Worm (Caenorhabditis elegans) whole organism, early embryonic: ENCODE results near the gene C05E4.15.

ENCODE experiments used
- B0310.2 ChIP-seq: sonication (generic microtip); optimal IDR thresholded peaks from 2 replicates; lab custom pipeline; 2016; ENCODE audit warnings: mild to moderate bottlenecking, missing genetic modification characterization, missing compliant biosample characterization
- F13C5.2 ChIP-seq: sonication (generic microtip); optimal IDR thresholded peaks from 2 replicates; lab custom pipeline; 2017; ENCODE audit warnings: mild to moderate bottlenecking, missing genetic modification characterization, inconsistent platforms, missing compliant biosample characterization
- aly-1 ChIP-seq: sonication (generic microtip); optimal IDR thresholded peaks from 2 replicates; lab custom pipeline; 2016; ENCODE audit warnings: missing genetic modification characterization, missing compliant biosample characterization
- ama-1 ChIP-seq: fragments of 150-350 bp; optimal IDR thresholded peaks from 2 replicates; lab custom pipeline; 2014
- ceh-13 ChIP-seq: fragments of 200-800 bp; sonication (Bioruptor generic); optimal IDR thresholded peaks from 2 replicates; lab custom pipeline; 2018; ENCODE audit warnings: mild to moderate bottlenecking, missing genetic modification characterization, missing compliant biosample characterization
- flt-1 ChIP-seq: fragments of 200-800 bp; sonication (Bioruptor generic); IDR thresholded peaks from 2 replicates; pipeline ENCODE4 v1.3.6; 2022; ENCODE audit warnings: missing genetic modification characterization, missing compliant biosample characterization
- scrt-1 ChIP-seq: fragments of 200-800 bp; sonication (Bioruptor generic); IDR thresholded peaks from 2 replicates; pipeline ENCODE4 v1.3.6; 2022; ENCODE audit warnings: missing genetic modification characterization, missing compliant biosample characterization
- sea-1 ChIP-seq: fragments of 200-800 bp; sonication (Bioruptor generic); conservative IDR thresholded peaks from 2 replicates; pipeline ENCODE4 v1.3.6; 2022; ENCODE audit warnings: missing genetic modification characterization, missing compliant biosample characterization
- tbx-11 ChIP-seq: fragments of 200-800 bp; sonication (Bioruptor generic); IDR thresholded peaks from 2 replicates; pipeline ENCODE4 v1.3.6; 2022; ENCODE audit warnings: missing genetic modification characterization, missing compliant biosample characterization
- tbx-37 ChIP-seq: fragments of 200-800 bp; sonication (Bioruptor generic); conservative IDR thresholded peaks from 2 replicates; pipeline ENCODE4 v1.3.6; 2022; ENCODE audit warnings: missing genetic modification reagents, missing genetic modification characterization, missing compliant biosample characterization
- tra-4 ChIP-seq: sonication (generic microtip); optimal IDR thresholded peaks from 2 replicates; lab custom pipeline; 2017; ENCODE audit warnings: missing genetic modification characterization, missing compliant biosample characterization

ce11 chrV:797241-797640 lies 36.1 kb upstream of the C05E4.15 start:
- TF ChIP-seq aly-1 (tag; lab: Kevin White, UChicago) (no peak), tbx-11 (GFP tag; lab: Robert Waterston, UW) (no peak), tbx-37 (no peak), ama-1 (lab: Kevin White, UChicago) (no peak), ceh-13 (no peak), B0310.2 (tag; lab: Kevin White, UChicago) (no peak), F13C5.2 (tag; lab: Kevin White, UChicago) (no peak), flt-1 (GFP tag; lab: Robert Waterston, UW) (no peak), tra-4 (tag; lab: Kevin White, UChicago) (no peak), scrt-1 (GFP tag; lab: Robert Waterston, UW) (no peak), sea-1 (GFP tag; lab: Robert Waterston, UW) (no peak)
